Worm (Caenorhabditis elegans): Measurements from ENCODE around the gene T18D3.9.
A peak's percentile ranks its signal among the peaks of the same experiment; 100 is the strongest.

The T18D3.9 gene

DNA sequence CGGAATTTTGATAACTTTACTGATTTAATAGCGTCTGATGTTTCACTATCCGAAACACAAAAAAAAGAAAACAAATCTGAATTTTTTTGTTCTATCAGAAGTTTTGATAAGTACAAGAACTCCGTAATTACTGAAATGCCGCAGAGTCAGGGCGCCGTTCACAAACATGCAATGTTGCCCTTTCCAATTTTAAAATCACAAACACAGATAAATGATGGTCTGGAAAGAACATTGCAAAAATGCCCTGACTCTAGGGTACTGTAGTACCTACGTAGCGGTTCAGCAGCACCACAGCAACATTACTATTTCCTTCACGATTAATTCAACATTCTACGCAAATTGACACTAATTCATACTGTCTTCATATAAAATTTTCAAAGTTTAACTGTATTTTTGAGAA lies 47.7 kb downstream of the T18D3.9 start:
- TF ChIP-seq ztf-4 (tag; optimal IDR thresholded peaks at IDR 0.05) (no peak), unc-55 (GFP tag; optimal IDR thresholded peaks at IDR 0.05) (no peak), mbf-1 (tag; optimal IDR thresholded peaks at IDR 0.05) (no peak)

DNA sequence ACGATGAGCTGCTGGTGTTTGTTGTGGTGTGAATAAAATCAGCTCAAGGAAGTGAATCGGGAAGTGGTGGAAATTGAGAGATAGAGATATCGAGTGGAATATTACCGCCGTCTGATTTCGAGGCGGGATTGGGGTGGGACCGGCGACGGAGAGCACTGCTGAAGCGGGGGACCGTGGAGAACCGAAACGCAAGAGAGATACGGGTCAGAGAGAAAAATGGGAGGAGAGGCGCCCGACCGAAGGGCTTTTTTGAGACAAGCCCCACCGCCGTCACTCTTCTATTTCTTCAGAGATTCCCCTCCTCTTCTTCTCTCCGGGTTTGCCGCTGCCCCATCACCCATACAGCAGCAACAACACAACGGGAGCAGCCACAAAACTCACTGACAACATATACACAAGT lies 48.2 kb downstream of the T18D3.9 start:
- TF ChIP-seq nhr-21 (tag; optimal IDR thresholded peaks at IDR 0.05): no peak
- TF ChIP-seq alr-1 (tag; optimal IDR thresholded peaks at IDR 0.05): no peak
- TF ChIP-seq lin-39 (tag; optimal IDR thresholded peaks at IDR 0.05): no peak
- no peak for TF ChIP-seq ama-1 (optimal IDR thresholded peaks at IDR 0.05)
- TF ChIP-seq fos-1 (tag; optimal IDR thresholded peaks at IDR 0.05): no peak
- no peak for TF ChIP-seq R02D3.7 (tag; optimal IDR thresholded peaks at IDR 0.05)
- no peak for TF ChIP-seq ceh-82 (tag; optimal IDR thresholded peaks at IDR 0.05)
- TF ChIP-seq mab-5 (tag; optimal IDR thresholded peaks at IDR 0.05): no peak
- TF ChIP-seq Y55F3AM.14 (GFP tag; optimal IDR thresholded peaks at IDR 0.05): no peak
- no peak for TF ChIP-seq ztf-1 (GFP tag; conservative IDR thresholded peaks at IDR 0.05)
- no peak for TF ChIP-seq sem-4 (tag; optimal IDR thresholded peaks at IDR 0.05)

DNA sequence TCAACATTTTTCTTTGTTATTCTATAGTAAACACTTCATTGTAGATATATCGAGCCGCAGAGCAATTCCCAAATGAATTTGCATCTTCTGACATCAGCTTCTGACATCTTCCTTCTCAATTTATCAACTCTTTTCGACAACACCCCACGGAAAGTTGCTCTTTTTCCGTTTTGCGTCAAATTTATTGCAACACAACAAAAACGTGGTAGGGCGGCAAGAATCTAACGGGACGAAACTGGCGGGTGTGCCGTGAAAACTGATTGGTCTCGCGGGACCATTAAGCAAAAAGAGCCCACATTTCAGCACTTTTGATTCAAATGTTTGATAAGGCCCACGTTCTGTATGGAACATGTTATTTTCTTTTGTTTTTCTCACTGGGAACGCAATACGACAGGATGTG lies 49.5 kb downstream of the T18D3.9 start:
- TF ChIP-seq ztf-11 (tag; optimal IDR thresholded peaks at IDR 0.05): no peak
- TF ChIP-seq ama-1 (optimal IDR thresholded peaks at IDR 0.05): no peak
- TF ChIP-seq C34F6.9 (tag; optimal IDR thresholded peaks at IDR 0.05): peak; percentile 18
- no peak for TF ChIP-seq egl-27 (tag; optimal IDR thresholded peaks at IDR 0.05)
- TF ChIP-seq mab-5 (tag; optimal IDR thresholded peaks at IDR 0.05): peak; percentile 67
- TF ChIP-seq ceh-16 (tag; optimal IDR thresholded peaks at IDR 0.05): no peak
- no peak for TF ChIP-seq blmp-1 (tag; optimal IDR thresholded peaks at IDR 0.05; ENCODE audit: insufficient read depth)
- no peak for TF ChIP-seq snpc-4 (tag; optimal IDR thresholded peaks at IDR 0.05)
- TF ChIP-seq peb-1 (tag; optimal IDR thresholded peaks at IDR 0.05): no peak
- no peak for TF ChIP-seq elt-3 (tag; optimal IDR thresholded peaks at IDR 0.05)
- TF ChIP-seq lsy-2 (tag; optimal IDR thresholded peaks at IDR 0.05): peak in 1 of 2 experiments; percentile 9
- TF ChIP-seq lin-13 (GFP tag; optimal IDR thresholded peaks at IDR 0.05): no peak
- peak; percentile 39 for TF ChIP-seq zag-1 (tag; optimal IDR thresholded peaks at IDR 0.05)
- TF ChIP-seq sma-9 (GFP tag; optimal IDR thresholded peaks at IDR 0.05): no peak
- TF ChIP-seq sma-9 (tag; optimal IDR thresholded peaks at IDR 0.05): no peak
- TF ChIP-seq Y55F3AM.14 (GFP tag; optimal IDR thresholded peaks at IDR 0.05): peak; percentile 27
